Fruit fly (Drosophila melanogaster) S2 (cell line): ENCODE measurements around the gene Nt5a.

ENCODE experiments used
- CG8478 ChIP-seq: fragments of >200 bp; optimal IDR thresholded peaks from 2 replicates; lab custom pipeline; 2018
- CTCF ChIP-seq, 2 experiments: fragments of >200 bp; optimal IDR thresholded peaks; 2 replicates each; lab custom pipeline; 2018

DNA sequence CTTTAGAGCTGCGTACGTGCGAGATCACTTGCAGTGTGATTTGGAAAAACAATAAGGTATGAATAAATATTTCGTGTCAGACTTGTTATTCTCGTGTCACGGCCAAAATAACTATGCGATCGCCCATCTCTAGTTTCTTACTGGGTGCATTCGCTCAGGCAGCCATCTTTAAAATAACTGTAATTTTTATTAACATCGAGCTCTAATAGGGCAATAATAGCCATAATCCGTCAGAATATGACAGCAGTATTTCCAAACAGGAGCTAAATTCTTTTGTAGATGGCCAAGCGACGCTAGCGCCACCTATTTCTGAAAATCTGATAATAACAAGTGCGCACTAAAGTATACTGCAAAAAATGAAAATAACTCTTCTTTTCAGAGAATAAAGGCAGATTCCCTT lies 44.8 kb upstream of the Nt5a start:
- TF ChIP-seq CTCF (optimal IDR thresholded peaks at IDR 0.05; lab: Kevin White, UChicago), result peak; percentile 90 to 93
- TF ChIP-seq CG8478 (lab: Kevin White, UChicago), result no peak
